Fruit fly (Drosophila melanogaster) whole organism, embryonic: ENCODE measurements around the gene HIP-R.

Experiments used
- Adf1 ChIP-seq: fragments of 200-800 bp; sonication (Bioruptor generic); IDR thresholded peaks from 2 replicates; pipeline ENCODE4 v1.3.6; 2022; ENCODE audit warnings: missing biosample characterization, missing genetic modification characterization
- B-H1 ChIP-seq: fragments of 200-800 bp; sonication (Bioruptor generic); IDR thresholded peaks from 3 replicates; pipeline ENCODE4 v1.3.6; 2022; ENCODE audit warnings: missing biosample characterization, missing genetic modification characterization
- CG12104 ChIP-seq: fragments of 200-800 bp; sonication (Bioruptor generic); optimal IDR thresholded peaks from 3 replicates; lab custom pipeline; 2016; ENCODE audit warnings: missing biosample characterization, missing genetic modification characterization
- CG12219 ChIP-seq: fragments of 200-800 bp; sonication (Bioruptor generic); optimal IDR thresholded peaks from 3 replicates; lab custom pipeline; 2018; ENCODE audit warnings: missing biosample characterization, mild to moderate bottlenecking, missing genetic modification characterization
- CG12391 ChIP-seq: fragments of 200-800 bp; sonication (Bioruptor generic); optimal IDR thresholded peaks from 3 replicates; lab custom pipeline; 2018; ENCODE audit warnings: missing biosample characterization, mild to moderate bottlenecking, missing genetic modification characterization, moderate library complexity
- CG12942 ChIP-seq: fragments of 200-800 bp; sonication (Bioruptor generic); optimal IDR thresholded peaks from 3 replicates; lab custom pipeline; 2016; ENCODE audit warnings: missing biosample characterization, missing genetic modification characterization
- CG13624 ChIP-seq: fragments of 200-800 bp; sonication (Bioruptor generic); optimal IDR thresholded peaks from 2 replicates; lab custom pipeline; 2016; ENCODE audit warnings: missing biosample characterization, missing genetic modification characterization
- CG13775 ChIP-seq: fragments of 200-800 bp; sonication (Bioruptor generic); optimal IDR thresholded peaks from 3 replicates; lab custom pipeline; 2017; ENCODE audit warnings: missing biosample characterization, mild to moderate bottlenecking, missing genetic modification characterization
- CG1602 ChIP-seq: fragments of 200-800 bp; sonication (Bioruptor generic); optimal IDR thresholded peaks from 3 replicates; lab custom pipeline; 2016; ENCODE audit warnings: missing biosample characterization, missing genetic modification characterization
- CG16779 ChIP-seq: fragments of 200-800 bp; sonication (Bioruptor generic); IDR thresholded peaks from 2 replicates; pipeline ENCODE4 v1.3.6; 2022; ENCODE audit warnings: missing biosample characterization, missing genetic modification characterization
- CG17361 ChIP-seq: fragments of 200-800 bp; sonication (Bioruptor generic); IDR thresholded peaks from 3 replicates; pipeline ENCODE4 v1.3.6; 2022; ENCODE audit warnings: missing biosample characterization, missing genetic modification characterization
- CG17829 ChIP-seq: fragments of 200-800 bp; optimal IDR thresholded peaks from 2 replicates; lab custom pipeline; 2019; ENCODE audit warnings: missing biosample characterization, mild to moderate bottlenecking, missing genetic modification characterization, moderate library complexity
- CG2120 ChIP-seq: fragments of 200-800 bp; sonication (Bioruptor generic); optimal IDR thresholded peaks from 3 replicates; lab custom pipeline; 2016; ENCODE audit warnings: missing biosample characterization, missing genetic modification characterization
- CG31441 ChIP-seq: fragments of 200-800 bp; sonication (Bioruptor generic); IDR thresholded peaks from 2 replicates; pipeline ENCODE4 v1.3.6; 2022; ENCODE audit warnings: missing biosample characterization, missing genetic modification characterization
- CG4282 ChIP-seq: fragments of 200-800 bp; sonication (Bioruptor generic); optimal IDR thresholded peaks from 2 replicates; lab custom pipeline; 2016; ENCODE audit warnings: missing biosample characterization, missing genetic modification characterization
- CG5953 ChIP-seq: fragments of 200-800 bp; sonication (Bioruptor generic); IDR thresholded peaks from 2 replicates; pipeline ENCODE4 v1.3.6; 2022; ENCODE audit warnings: missing biosample characterization, missing genetic modification characterization
- CG6683 ChIP-seq: fragments of 200-800 bp; sonication (Bioruptor generic); optimal IDR thresholded peaks from 2 replicates; lab custom pipeline; 2017; ENCODE audit warnings: missing biosample characterization, mild to moderate bottlenecking, missing genetic modification characterization, missing genetic modification reagents
- CG6765 ChIP-seq: fragments of 200-800 bp; sonication (Bioruptor generic); optimal IDR thresholded peaks from 3 replicates; lab custom pipeline; 2017; ENCODE audit warnings: missing biosample characterization, mild to moderate bottlenecking, missing genetic modification characterization
- CG8089 ChIP-seq: fragments of 200-800 bp; sonication (Bioruptor generic); optimal IDR thresholded peaks from 3 replicates; lab custom pipeline; 2016; ENCODE audit warnings: missing biosample characterization, missing genetic modification characterization
- CG9932 ChIP-seq: fragments of 200-800 bp; sonication (Bioruptor generic); IDR thresholded peaks from 2 replicates; pipeline ENCODE4 v1.3.6; 2022; ENCODE audit warnings: missing biosample characterization, missing genetic modification characterization
- H2.0 ChIP-seq: fragments of 200-800 bp; sonication (Bioruptor generic); IDR thresholded peaks from 2 replicates; pipeline ENCODE4 v1.3.6; 2022; ENCODE audit warnings: missing biosample characterization, missing genetic modification characterization
- Hsf ChIP-seq: fragments of 200-800 bp; sonication (Bioruptor generic); optimal IDR thresholded peaks from 3 replicates; lab custom pipeline; 2016; ENCODE audit warnings: missing biosample characterization, missing genetic modification characterization
- Nf-YB ChIP-seq: fragments of 200-800 bp; sonication (Bioruptor generic); optimal IDR thresholded peaks from 3 replicates; lab custom pipeline; 2019; ENCODE audit warnings: missing biosample characterization, mild to moderate bottlenecking, missing genetic modification characterization, moderate library complexity
- PHDP ChIP-seq: fragments of 200-800 bp; sonication (Bioruptor generic); optimal IDR thresholded peaks from 3 replicates; lab custom pipeline; 2018; ENCODE audit warnings: missing biosample characterization, mild to moderate bottlenecking, missing genetic modification characterization, moderate library complexity
- Sin3A ChIP-seq: fragments of >200 bp; optimal IDR thresholded peaks from 2 replicates; lab custom pipeline; 2018
- Usf ChIP-seq: fragments of 200-800 bp; sonication (Bioruptor generic); optimal IDR thresholded peaks from 2 replicates; lab custom pipeline; 2017; ENCODE audit warnings: missing genotype, missing biosample characterization, missing genetic modification characterization
- ara ChIP-seq: fragments of 200-800 bp; sonication (Bioruptor generic); IDR thresholded peaks from 2 replicates; pipeline ENCODE4 v1.3.6; 2022; ENCODE audit warnings: missing biosample characterization, missing genetic modification characterization
- bbx ChIP-seq: fragments of 200-800 bp; sonication (Bioruptor generic); IDR thresholded peaks from 2 replicates; pipeline ENCODE4 v1.3.6; 2022; ENCODE audit warnings: missing biosample characterization, missing genetic modification characterization; ENCODE audit not compliant: partially characterized antibody
- bcd ChIP-seq: fragments of 200-800 bp; sonication (Bioruptor generic); optimal IDR thresholded peaks from 2 replicates; lab custom pipeline; 2017; ENCODE audit warnings: missing biosample characterization, mild to moderate bottlenecking, missing genetic modification characterization
- cg ChIP-seq: fragments of 200-800 bp; sonication (Bioruptor generic); optimal IDR thresholded peaks from 3 replicates; lab custom pipeline; 2019; ENCODE audit warnings: missing biosample characterization, mild to moderate bottlenecking, missing genetic modification characterization, moderate library complexity
- chinmo ChIP-seq: fragments of 200-800 bp; sonication (Bioruptor generic); IDR thresholded peaks from 4 replicates; pipeline ENCODE4 v1.3.6; 2022; ENCODE audit warnings: missing biosample characterization, missing genetic modification characterization; ENCODE audit not compliant: partially characterized antibody
- corto ChIP-seq: fragments of 200-800 bp; sonication (Bioruptor generic); optimal IDR thresholded peaks from 2 replicates; lab custom pipeline; 2016; ENCODE audit warnings: missing biosample characterization, mild to moderate bottlenecking, missing genetic modification characterization, moderate library complexity
- crol ChIP-seq: fragments of 200-800 bp; sonication (Bioruptor generic); IDR thresholded peaks from 2 replicates; pipeline ENCODE4 v1.3.6; 2022; ENCODE audit warnings: missing biosample characterization, missing genetic modification characterization
- danr ChIP-seq: fragments of 200-800 bp; sonication (Bioruptor generic); IDR thresholded peaks from 2 replicates; pipeline ENCODE4 v1.3.6; 2022; ENCODE audit warnings: missing biosample characterization, missing genetic modification characterization
- dati ChIP-seq: fragments of 200-800 bp; sonication (Bioruptor generic); IDR thresholded peaks from 2 replicates; pipeline ENCODE4 v1.3.6; 2022; ENCODE audit warnings: missing biosample characterization, missing genetic modification characterization
- emc ChIP-seq: fragments of 200-800 bp; sonication (Bioruptor generic); optimal IDR thresholded peaks from 2 replicates; lab custom pipeline; 2016; ENCODE audit warnings: missing biosample characterization, missing genetic modification characterization
- ftz-f1 ChIP-seq: fragments of 200-800 bp; sonication (Bioruptor generic); optimal IDR thresholded peaks from 2 replicates; lab custom pipeline; 2016; ENCODE audit warnings: missing biosample characterization, missing genetic modification characterization
- gcm2 ChIP-seq: fragments of 200-800 bp; sonication (Bioruptor generic); optimal IDR thresholded peaks from 2 replicates; lab custom pipeline; 2016; ENCODE audit warnings: missing biosample characterization, missing genetic modification characterization
- gfzf ChIP-seq: fragments of 200-800 bp; sonication (Bioruptor generic); optimal IDR thresholded peaks from 2 replicates; lab custom pipeline; 2016; ENCODE audit warnings: missing biosample characterization, mild to moderate bottlenecking, missing genetic modification characterization, moderate library complexity
- gsb ChIP-seq: fragments of 200-800 bp; sonication (Bioruptor generic); IDR thresholded peaks from 2 replicates; pipeline ENCODE4 v1.3.6; 2022; ENCODE audit warnings: missing biosample characterization, missing genetic modification characterization
- gsb-n ChIP-seq: fragments of 200-800 bp; sonication (Bioruptor generic); optimal IDR thresholded peaks from 3 replicates; lab custom pipeline; 2018; ENCODE audit warnings: missing biosample characterization, mild to moderate bottlenecking, missing genetic modification characterization
- hb ChIP-seq: fragments of 200-800 bp; sonication (Bioruptor generic); IDR thresholded peaks from 3 replicates; pipeline ENCODE4 v1.3.6; 2022; ENCODE audit warnings: missing biosample characterization, missing genetic modification characterization; ENCODE audit not compliant: partially characterized antibody
- inv ChIP-seq: fragments of 200-800 bp; sonication (Bioruptor generic); IDR thresholded peaks from 2 replicates; pipeline ENCODE4 v1.3.6; 2022; ENCODE audit warnings: missing biosample characterization, missing genetic modification characterization; ENCODE audit not compliant: partially characterized antibody
- lmd ChIP-seq: fragments of 200-800 bp; sonication (Bioruptor generic); IDR thresholded peaks from 2 replicates; pipeline ENCODE4 v1.3.6; 2022; ENCODE audit warnings: missing biosample characterization, missing genetic modification characterization
- mld ChIP-seq: fragments of 200-800 bp; sonication (Bioruptor generic); IDR thresholded peaks from 3 replicates; pipeline ENCODE4 v1.3.6; 2022; ENCODE audit warnings: missing biosample characterization, missing genetic modification characterization; ENCODE audit not compliant: partially characterized antibody
- pnt ChIP-seq: fragments of 200-800 bp; sonication (Bioruptor generic); optimal IDR thresholded peaks from 3 replicates; lab custom pipeline; 2016; ENCODE audit warnings: missing biosample characterization, missing genetic modification characterization
- pum ChIP-seq: fragments of 200-800 bp; sonication (Bioruptor generic); optimal IDR thresholded peaks from 2 replicates; lab custom pipeline; 2016; ENCODE audit warnings: missing biosample characterization, missing genetic modification characterization
- ro ChIP-seq: fragments of 200-800 bp; sonication (Bioruptor generic); IDR thresholded peaks from 2 replicates; pipeline ENCODE4 v1.3.6; 2022; ENCODE audit warnings: missing biosample characterization, missing genetic modification characterization
- so ChIP-seq: fragments of 200-800 bp; sonication (Bioruptor generic); IDR thresholded peaks from 3 replicates; pipeline ENCODE4 v1.3.6; 2022; ENCODE audit warnings: missing biosample characterization, missing genetic modification characterization
- tap ChIP-seq: fragments of 200-800 bp; optimal IDR thresholded peaks from 3 replicates; lab custom pipeline; 2019; ENCODE audit warnings: missing biosample characterization, mild to moderate bottlenecking, missing genetic modification characterization, moderate library complexity
- toy ChIP-seq: fragments of 200-800 bp; sonication (Bioruptor generic); IDR thresholded peaks from 2 replicates; pipeline ENCODE4 v1.3.6; 2022; ENCODE audit warnings: missing biosample characterization, missing genetic modification characterization
- vfl ChIP-seq: fragments of 200-800 bp; sonication (Bioruptor generic); optimal IDR thresholded peaks from 2 replicates; lab custom pipeline; 2016; ENCODE audit warnings: missing biosample characterization, missing genetic modification characterization

HIP-R gene

dm6 chrX:3774277-3774676 lies 15.5 kb upstream of the HIP-R start (continued):
- TF ChIP-seq Usf (GFP tag; lab: Kevin White, UChicago), result peak; percentile 64
- TF ChIP-seq PHDP (tag; lab: Kevin White, UChicago), result peak; percentile 95
- peak; percentile 65 for TF ChIP-seq CG8089
- no peak for TF ChIP-seq mld (GFP tag; lab: Robert Waterston, UW)
- no peak for TF ChIP-seq chinmo
- peak; percentile 72 for TF ChIP-seq gcm2 (GFP tag; lab: Kevin White, UChicago)
- TF ChIP-seq bbx (GFP tag; lab: Robert Waterston, UW), result no peak
- no peak for TF ChIP-seq ftz-f1 (GFP tag; lab: Kevin White, UChicago)
- peak; percentile 83 for TF ChIP-seq emc (GFP tag; lab: Kevin White, UChicago)
- TF ChIP-seq CG6765, result peak; percentile 87
- peak; percentile 94 for TF ChIP-seq lmd (GFP tag; lab: Robert Waterston, UW)
- no peak for TF ChIP-seq hb
- TF ChIP-seq vfl (GFP tag; lab: Kevin White, UChicago), result peak; percentile 70
- TF ChIP-seq CG17361 (GFP tag; lab: Robert Waterston, UW), result peak; percentile 87
- TF ChIP-seq B-H1 (GFP tag; lab: Robert Waterston, UW), result peak; percentile 83
- peak; percentile 82 for TF ChIP-seq CG6683
- peak; percentile 87 for TF ChIP-seq toy (GFP tag; lab: Robert Waterston, UW)
- TF ChIP-seq CG12219 (GFP tag; lab: Kevin White, UChicago), result peak; percentile 84
- TF ChIP-seq CG2120 (GFP tag; lab: Kevin White, UChicago), result peak; percentile 98
- no peak for TF ChIP-seq Sin3A (lab: Kevin White, UChicago)
- TF ChIP-seq crol (GFP tag; lab: Robert Waterston, UW), result no peak
- TF ChIP-seq bcd (GFP tag; lab: Kevin White, UChicago), result peak; percentile 88
- peak; percentile 72 for TF ChIP-seq CG1602
- peak; percentile 70 for TF ChIP-seq Nf-YB
- TF ChIP-seq gsb-n (tag; lab: Kevin White, UChicago), result peak; percentile 55
- TF ChIP-seq dati (GFP tag; lab: Robert Waterston, UW), result peak; percentile 43; the same call in 1 of the 2 replicates
- peak; percentile 82 for TF ChIP-seq CG16779
- peak; percentile 91 for TF ChIP-seq Hsf (GFP tag; lab: Kevin White, UChicago)
- TF ChIP-seq ro (GFP tag; lab: Robert Waterston, UW), result peak; percentile 47; the same call in 1 of the 2 replicates
- peak; percentile 89 for TF ChIP-seq CG13624 (GFP tag; lab: Kevin White, UChicago)
- TF ChIP-seq ara (GFP tag; lab: Robert Waterston, UW), result peak; percentile 59; the same call in 1 of the 2 replicates
- peak; percentile 93 for TF ChIP-seq tap (tag; lab: Kevin White, UChicago)
- TF ChIP-seq CG17829 (tag; lab: Kevin White, UChicago), result peak; percentile 87
- peak; percentile 88 for TF ChIP-seq CG31441
- TF ChIP-seq CG4282, result peak; percentile 52
- TF ChIP-seq CG13775 (GFP tag; lab: Kevin White, UChicago), result peak; percentile 80
- peak; percentile 90 for TF ChIP-seq CG12391
- peak; percentile 78 for TF ChIP-seq pum
- TF ChIP-seq CG5953 (GFP tag; lab: Robert Waterston, UW), result peak; percentile 67; the same call in 1 of the 2 replicates
- TF ChIP-seq inv (GFP tag; lab: Robert Waterston, UW), result no peak
- peak; percentile 76 for TF ChIP-seq danr (GFP tag; lab: Robert Waterston, UW)
- TF ChIP-seq cg (GFP tag; lab: Kevin White, UChicago), result peak; percentile 19
- no peak for TF ChIP-seq gfzf (GFP tag; lab: Kevin White, UChicago)
- TF ChIP-seq CG12942 (GFP tag; lab: Kevin White, UChicago), result peak; percentile 78
- peak; percentile 97 for TF ChIP-seq CG9932 (GFP tag; lab: Robert Waterston, UW)
- TF ChIP-seq H2.0 (GFP tag; lab: Robert Waterston, UW), result peak; percentile 92
- TF ChIP-seq corto, result no peak
- peak; percentile 94 for TF ChIP-seq gsb
- peak; percentile 94 for TF ChIP-seq so (GFP tag; lab: Robert Waterston, UW)
- TF ChIP-seq CG12104, result peak; percentile 79
- peak; percentile 84 for TF ChIP-seq pnt (GFP tag; lab: Kevin White, UChicago)
- peak; percentile 79 for TF ChIP-seq Adf1 (GFP tag; lab: Robert Waterston, UW)
